Fruit fly (Drosophila melanogaster) S2 (cell line): ENCODE measurements around the gene holn1.

Experiments used
- CG8478 ChIP-seq: fragments of >200 bp; optimal IDR thresholded peaks from 2 replicates; lab custom pipeline; 2018
- CTCF ChIP-seq, 2 experiments: fragments of >200 bp; optimal IDR thresholded peaks; 2 replicates each; lab custom pipeline; 2018

dm6 chr2L:10452296-10452695, 16.5 kb downstream of the holn1 start, which contains the start of gene ppk10:
- no peak for TF ChIP-seq CTCF (optimal IDR thresholded peaks at IDR 0.05; lab: Kevin White, UChicago)
- TF ChIP-seq CG8478 (lab: Kevin White, UChicago) = no peak
